Worm (Caenorhabditis elegans) whole organism, L4/young adult: Measurements from ENCODE around the gene C05G5.2.

Experiments
- W03F9.2 ChIP-seq: fragments of 150-350 bp; optimal IDR thresholded peaks from 2 replicates; lab custom pipeline; 2014; ENCODE audit warnings: missing biosample characterization, missing genetic modification characterization
- dao-5 ChIP-seq: sonication (generic microtip); optimal IDR thresholded peaks from 2 replicates; lab custom pipeline; 2016; ENCODE audit warnings: missing genotype, missing genetic modification characterization, moderate library complexity, missing compliant biosample characterization
- him-1 ChIP-seq: sonication (generic microtip); optimal IDR thresholded peaks from 2 replicates; lab custom pipeline; 2016; ENCODE audit warnings: missing genotype, missing genetic modification reagents, missing genetic modification characterization, missing compliant biosample characterization

DNA sequence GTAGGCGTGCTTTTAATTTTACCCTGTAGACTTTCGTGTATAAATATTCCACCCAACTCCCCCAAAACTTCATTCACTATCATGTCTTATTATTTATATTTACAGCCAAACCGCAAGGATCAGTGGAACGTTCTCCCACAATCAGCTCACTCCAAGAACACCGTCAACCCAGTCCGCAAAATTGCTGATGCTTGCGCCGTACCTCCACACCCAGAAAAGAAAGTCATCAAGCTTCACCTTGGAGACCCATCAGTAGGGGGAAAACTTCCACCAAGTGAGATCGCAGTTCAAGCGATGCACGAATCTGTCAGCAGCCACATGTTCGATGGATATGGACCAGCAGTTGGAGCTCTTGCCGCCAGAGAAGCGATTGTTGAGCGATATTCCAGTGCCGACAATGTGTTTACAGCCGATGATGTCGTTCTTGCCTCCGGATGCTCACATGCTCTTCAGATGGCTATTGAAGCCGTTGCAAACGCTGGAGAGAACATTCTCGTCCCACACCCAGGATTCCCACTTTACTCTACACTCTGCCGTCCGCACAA, 44.2 kb downstream of the C05G5.2 start:
- TF ChIP-seq dao-5 = no peak
- no peak for TF ChIP-seq W03F9.2
- TF ChIP-seq him-1 (tag; lab: Kevin White, UChicago) = no peak
